Fruit fly (Drosophila melanogaster): Measurements from ENCODE around the gene CG42714.

DNA sequence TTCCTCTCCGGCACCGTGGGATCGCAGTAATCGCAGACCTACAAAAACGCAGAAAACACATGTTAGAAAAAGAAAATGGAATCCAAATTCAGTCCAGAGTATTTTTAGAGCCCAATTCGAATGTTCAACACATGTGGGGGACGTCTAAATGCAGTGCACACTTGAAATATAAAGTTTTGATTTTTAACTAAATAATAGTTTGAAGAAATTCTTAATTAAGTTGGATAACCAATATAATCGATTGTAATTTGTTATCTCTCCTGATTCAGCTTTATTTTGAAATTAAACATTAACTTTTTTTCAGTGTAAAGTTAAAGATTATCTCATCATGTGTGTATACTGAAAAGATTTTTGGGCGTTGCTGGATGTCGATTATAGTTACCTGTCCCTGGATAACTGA is 16.6 kb downstream of the CG42714 start:
- TF ChIP-seq CG8478 (optimal IDR thresholded peaks at IDR 0.05) (no peak), CTCF (optimal IDR thresholded peaks at IDR 0.05) (no peak)
